Fruit fly (Drosophila melanogaster): Measurements from ENCODE around the gene CG43052.

- no peak for TF ChIP-seq bab1 (GFP tag; optimal IDR thresholded peaks at IDR 0.05)
- TF ChIP-seq CG5204 (GFP tag; optimal IDR thresholded peaks at IDR 0.05): no peak
- no peak for TF ChIP-seq CG14711 (tag; optimal IDR thresholded peaks at IDR 0.05)
These were observed 4.4 kb downstream of the CG43052 start for dm6 chr2L:14356279-14356678.

All from whole organism, adult.